Worm (Caenorhabditis elegans) whole organism, young adult: ENCODE data around the gene K08D8.11.

ENCODE experiments used
- F55B11.4 ChIP-seq: sonication (generic microtip); optimal IDR thresholded peaks from 2 replicates; lab custom pipeline; 2016; ENCODE audit warnings: missing compliant biosample characterization, missing genetic modification characterization, borderline replicate concordance; ENCODE audit not compliant: insufficient read depth
- ama-1 ChIP-seq, 3 experiments: fragments of 150-350 bp in 1 of 3; sonication (generic microtip) in 2 of 3; optimal IDR thresholded peaks; 2 replicates each; lab custom pipeline; 2014 to 2018; ENCODE audit warnings: missing biosample characterization in 2 of 3, missing genetic modification characterization in 2 of 3, missing genetic modification reagents in 2 of 3
- aptf-3 ChIP-seq: fragments of 200-800 bp; sonication (Bioruptor generic); IDR thresholded peaks from 2 replicates; pipeline ENCODE4 v1.3.6; 2022; ENCODE audit warnings: missing genetic modification characterization, missing compliant biosample characterization

- TF ChIP-seq F55B11.4, result no peak
- TF ChIP-seq ama-1 (optimal IDR thresholded peaks at IDR 0.05; lab: Kevin White, UChicago), result no peak
- no peak for TF ChIP-seq ama-1 (GFP tag; optimal IDR thresholded peaks at IDR 0.05; lab: Kevin White, UChicago)
- no peak for TF ChIP-seq aptf-3 (GFP tag; lab: Robert Waterston, UW)
Observed at ce11 chrIV:12897146-12897545, 2.0 kb downstream of the K08D8.11 start.
